Fruit fly (Drosophila melanogaster) whole organism, prepupa: ENCODE measurements around the gene CG14427.

Source experiments
- CG16779 ChIP-seq: fragments of 200-800 bp; sonication (Bioruptor generic); optimal IDR thresholded peaks from 3 replicates; lab custom pipeline; 2017; ENCODE audit warnings: missing biosample characterization, mild to moderate bottlenecking, missing genetic modification characterization
- CG6163 ChIP-seq: fragments of 200-800 bp; sonication (Bioruptor generic); IDR thresholded peaks from 3 replicates; pipeline ENCODE4 v1.3.6; 2022; ENCODE audit warnings: missing biosample characterization, missing genetic modification characterization
- CG6792 ChIP-seq: fragments of 200-800 bp; sonication (Bioruptor generic); optimal IDR thresholded peaks from 3 replicates; lab custom pipeline; 2016; ENCODE audit warnings: missing biosample characterization, missing genetic modification characterization
- CG7368 ChIP-seq: fragments of 200-800 bp; sonication (Bioruptor generic); optimal IDR thresholded peaks from 3 replicates; lab custom pipeline; 2016; ENCODE audit warnings: missing biosample characterization, missing genetic modification characterization
- svp ChIP-seq: fragments of 200-800 bp; sonication (Bioruptor generic); peaks from one replicate; lab custom pipeline; 2016; ENCODE audit warnings: missing biosample characterization, missing genetic modification characterization

- TF ChIP-seq CG6792 (GFP tag; lab: Kevin White, UChicago) (peak; percentile 28), CG7368 (GFP tag; lab: Kevin White, UChicago) (no peak), svp (GFP tag; lab: Kevin White, UChicago) (no peak), CG16779 (tag; lab: Kevin White, UChicago) (no peak), CG6163 (GFP tag; lab: Robert Waterston, UW) (peak; percentile 41; the same call in 1 of the 3 replicates)
These were observed 39.8 kb upstream of the CG14427 start for dm6 chrX:7000444-7001134.
